Fruit fly (Drosophila melanogaster): Measurements from ENCODE around the gene Gdap1.

The Gdap1 gene

dm6 chr3L:5184502-5184859 is 42.7 kb downstream of the Gdap1 start (continued):
- TF ChIP-seq Neu2 (GFP tag; optimal IDR thresholded peaks at IDR 0.05; ENCODE audit: borderline replicate concordance) (no peak), Jarid2 (GFP tag; optimal IDR thresholded peaks at IDR 0.05) (peak; percentile 77), sc (optimal IDR thresholded peaks at IDR 0.05) (no peak), sc (GFP tag; optimal IDR thresholded peaks at IDR 0.05) (no peak), CG31365 (tag; optimal IDR thresholded peaks at IDR 0.05) (peak; percentile 4), CG17568 (GFP tag; optimal IDR thresholded peaks at IDR 0.05) (no peak), CG8290 (GFP tag; optimal IDR thresholded peaks at IDR 0.05) (no peak), CG8290 (tag; optimal IDR thresholded peaks at IDR 0.05) (peak in 1 of 2 experiments; percentile 25), grau (tag; optimal IDR thresholded peaks at IDR 0.05) (no peak), Stat92E (GFP tag; optimal IDR thresholded peaks at IDR 0.05) (peak in 1 of 3 experiments; percentile 8), Hr3 (GFP tag; optimal IDR thresholded peaks at IDR 0.05) (no peak), sr (GFP tag; IDR thresholded peaks at IDR 0.05) (no peak), psq (GFP tag; optimal IDR thresholded peaks at IDR 0.05) (peak; percentile 55), CG12391 (tag; optimal IDR thresholded peaks at IDR 0.05) (no peak), CG4854 (GFP tag; optimal IDR thresholded peaks at IDR 0.05) (no peak), CG2120 (GFP tag; optimal IDR thresholded peaks at IDR 0.05) (no peak), nerfin-1 (tag; optimal IDR thresholded peaks at IDR 0.05) (no peak), GATAe (GFP tag; conservative IDR thresholded peaks at IDR 0.05) (no peak), mam (GFP tag; optimal IDR thresholded peaks at IDR 0.05) (no peak), gcm2 (GFP tag; optimal IDR thresholded peaks at IDR 0.05) (no peak), Med (GFP tag) (peak; percentile 69)

- TF ChIP-seq bigmax (GFP tag; optimal IDR thresholded peaks at IDR 0.05) = no peak
- peak; percentile 13 for TF ChIP-seq CG10462 (GFP tag; optimal IDR thresholded peaks at IDR 0.05)
- TF ChIP-seq crc (GFP tag; optimal IDR thresholded peaks at IDR 0.05) = no peak
- peak; percentile 0 for TF ChIP-seq CG4854 (GFP tag; optimal IDR thresholded peaks at IDR 0.05)
- TF ChIP-seq CG2678 (tag; optimal IDR thresholded peaks at IDR 0.05) = peak; percentile 72
- peak; percentile 85 for TF ChIP-seq yki (optimal IDR thresholded peaks at IDR 0.05)
- no peak for TF ChIP-seq gsb-n (tag; optimal IDR thresholded peaks at IDR 0.05)
- no peak for TF ChIP-seq her (GFP tag; optimal IDR thresholded peaks at IDR 0.05)
- no peak for TF ChIP-seq Doc3 (GFP tag; IDR thresholded peaks at IDR 0.05; ENCODE audit: partially characterized antibody)
- no peak for TF ChIP-seq btn (GFP tag; optimal IDR thresholded peaks at IDR 0.05)
- TF ChIP-seq luna (GFP tag; optimal IDR thresholded peaks at IDR 0.05) = no peak
- no peak for TF ChIP-seq CG4404 (GFP tag; IDR thresholded peaks at IDR 0.05)
- TF ChIP-seq Scr (GFP tag; IDR thresholded peaks at IDR 0.05; ENCODE audit: partially characterized antibody) = peak; percentile 47
- no peak for TF ChIP-seq GATAe (GFP tag; conservative IDR thresholded peaks at IDR 0.05)
- TF ChIP-seq sob (GFP tag; IDR thresholded peaks at IDR 0.05) = no peak
- peak; percentile 68 for TF ChIP-seq Ptx1 (GFP tag; IDR thresholded peaks at IDR 0.05)
- TF ChIP-seq stc (GFP tag; IDR thresholded peaks at IDR 0.05) = peak; percentile 37; the same call in 1 of the 2 replicates
- peak; percentile 43; the same call in 1 of the 2 replicates for TF ChIP-seq CG10366 (GFP tag; IDR thresholded peaks at IDR 0.05)
- TF ChIP-seq CG3163 (GFP tag; optimal IDR thresholded peaks at IDR 0.05) = peak; percentile 86
- no peak for TF ChIP-seq vnd (GFP tag; IDR thresholded peaks at IDR 0.05; ENCODE audit: partially characterized antibody)
- TF ChIP-seq Sox102F (GFP tag; optimal IDR thresholded peaks at IDR 0.05) = peak; percentile 65
- TF ChIP-seq sc (optimal IDR thresholded peaks at IDR 0.05) = no peak
- no peak for TF ChIP-seq sc (GFP tag; optimal IDR thresholded peaks at IDR 0.05)
- TF ChIP-seq CG42726 (GFP tag; IDR thresholded peaks at IDR 0.05; ENCODE audit: partially characterized antibody) = no peak
- TF ChIP-seq E2f2 (GFP tag; IDR thresholded peaks at IDR 0.05) = peak; percentile 19; the same call in 1 of the 2 replicates
- no peak for TF ChIP-seq psq (GFP tag; optimal IDR thresholded peaks at IDR 0.05)
- TF ChIP-seq pfk (GFP tag; optimal IDR thresholded peaks at IDR 0.05) = no peak
- TF ChIP-seq Drgx (GFP tag; IDR thresholded peaks at IDR 0.05) = no peak; the same call in 1 of the 2 replicates
- no peak for TF ChIP-seq cad (GFP tag; optimal IDR thresholded peaks at IDR 0.05)
- TF ChIP-seq ro (GFP tag; IDR thresholded peaks at IDR 0.05) = no peak
- no peak for TF ChIP-seq jing (GFP tag; optimal IDR thresholded peaks at IDR 0.05)
- no peak for TF ChIP-seq CG7372 (GFP tag; IDR thresholded peaks at IDR 0.05)
- TF ChIP-seq da (GFP tag; optimal IDR thresholded peaks at IDR 0.05) = no peak
- TF ChIP-seq CG6175 (GFP tag; IDR thresholded peaks at IDR 0.05) = no peak
These were observed 43.3 kb downstream of the Gdap1 start for dm6 chr3L:5184860-5185639.

All from whole organism, embryonic.